Fruit fly (Drosophila melanogaster): ENCODE measurements around the gene IP3K1.

The IP3K1 gene

DNA sequence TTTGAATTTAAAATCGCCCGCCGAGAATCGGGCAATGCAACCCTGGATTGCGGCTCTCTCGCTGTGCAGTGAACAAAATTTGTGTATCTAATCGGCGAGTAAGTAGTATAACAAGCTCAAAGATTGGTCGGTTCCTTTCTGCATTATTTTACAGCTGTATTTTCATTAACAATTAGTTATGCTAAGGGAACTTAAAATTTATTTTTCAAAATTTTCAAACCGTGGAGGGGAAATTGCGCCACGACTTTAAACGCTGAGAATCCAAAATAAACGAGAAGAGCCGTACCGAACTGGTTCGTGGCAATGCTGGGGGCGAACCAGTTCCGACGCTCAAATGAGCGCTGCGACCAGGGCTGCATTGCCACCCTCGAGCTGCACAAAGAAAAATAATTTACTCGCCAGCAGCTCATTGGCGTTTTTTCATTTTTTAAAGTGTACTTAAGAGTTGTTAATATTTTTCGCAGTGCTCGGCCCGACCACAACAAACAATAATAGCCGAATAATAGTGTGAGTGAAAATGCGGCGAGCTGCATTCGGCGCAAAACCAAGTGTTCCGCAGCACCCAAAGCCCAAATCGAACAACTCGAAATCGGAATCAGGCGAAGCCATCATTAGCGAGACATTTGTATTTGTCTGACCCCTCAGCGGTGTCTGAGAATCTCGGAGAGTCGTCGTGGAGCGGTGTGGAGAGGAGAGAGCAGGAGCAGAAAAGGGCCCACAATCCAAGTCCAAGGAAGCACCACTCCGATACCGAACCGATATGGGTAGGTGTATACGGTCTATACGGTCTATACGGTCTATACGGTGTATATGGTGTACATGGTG is 24.0 kb upstream of the IP3K1 start, which contains the start of gene zf30C (continued):
- TF ChIP-seq mld (GFP tag; IDR thresholded peaks at IDR 0.05; ENCODE audit: partially characterized antibody): no peak
- no peak for TF ChIP-seq Hr39 (optimal IDR thresholded peaks at IDR 0.05)
- no peak for TF ChIP-seq kni (GFP tag; optimal IDR thresholded peaks at IDR 0.05)
- peak; percentile 84 for TF ChIP-seq CG16863 (GFP tag; optimal IDR thresholded peaks at IDR 0.05)
- peak; percentile 46 for TF ChIP-seq CG8281 (tag; optimal IDR thresholded peaks at IDR 0.05)
- peak; percentile 76 for TF ChIP-seq CG4854 (GFP tag; optimal IDR thresholded peaks at IDR 0.05)
- TF ChIP-seq CG12104 (GFP tag; optimal IDR thresholded peaks at IDR 0.05): peak; percentile 67
- TF ChIP-seq eyg (GFP tag; optimal IDR thresholded peaks at IDR 0.05): peak; percentile 90
- peak; percentile 78 for TF ChIP-seq CG30431 (GFP tag; optimal IDR thresholded peaks at IDR 0.05)
- peak; percentile 48; the same call in 1 of the 2 replicates for TF ChIP-seq Poxn (GFP tag; IDR thresholded peaks at IDR 0.05)
- TF ChIP-seq Doc2 (GFP tag; IDR thresholded peaks at IDR 0.05): 0 out of 2 replicates have a peak, but pooled peaks have one; percentile 53
- TF ChIP-seq ttk (GFP tag; IDR thresholded peaks at IDR 0.05): peak; percentile 84
- peak; percentile 82 for TF ChIP-seq CG12744 (GFP tag; optimal IDR thresholded peaks at IDR 0.05)
- peak; percentile 84 for TF ChIP-seq ranshi (GFP tag; IDR thresholded peaks at IDR 0.05)
- TF ChIP-seq Med (GFP tag): peak; percentile 99
- TF ChIP-seq ssp (GFP tag; IDR thresholded peaks at IDR 0.05): peak; percentile 70
- no peak for TF ChIP-seq TFAM (GFP tag; optimal IDR thresholded peaks at IDR 0.05)
- TF ChIP-seq knrl (GFP tag; IDR thresholded peaks at IDR 0.05; ENCODE audit: partially characterized antibody): peak; percentile 69
- peak; percentile 82 for TF ChIP-seq CG18011 (GFP tag; optimal IDR thresholded peaks at IDR 0.05)
- TF ChIP-seq CG15011 (GFP tag; optimal IDR thresholded peaks at IDR 0.05): peak; percentile 26
- TF ChIP-seq ac (GFP tag; optimal IDR thresholded peaks at IDR 0.05): no peak
- TF ChIP-seq amos (GFP tag; IDR thresholded peaks at IDR 0.05; ENCODE audit: partially characterized antibody): peak; percentile 68
- no peak for TF ChIP-seq usp (GFP tag; optimal IDR thresholded peaks at IDR 0.05)
- peak; percentile 68 for TF ChIP-seq Blimp-1 (GFP tag; optimal IDR thresholded peaks at IDR 0.05)
- TF ChIP-seq CG12155 (GFP tag; optimal IDR thresholded peaks at IDR 0.05): peak; percentile 100
- TF ChIP-seq twi (tag; optimal IDR thresholded peaks at IDR 0.05): peak; percentile 31
- peak; percentile 54; the same call in 1 of the 2 replicates for TF ChIP-seq CG10959 (GFP tag; IDR thresholded peaks at IDR 0.05)
- peak; percentile 61; the same call in 1 of the 2 replicates for TF ChIP-seq CG11696 (GFP tag; IDR thresholded peaks at IDR 0.05)
- peak; percentile 93 for TF ChIP-seq Rfx (GFP tag; IDR thresholded peaks at IDR 0.05)
- TF ChIP-seq Chrac-16 (GFP tag; optimal IDR thresholded peaks at IDR 0.05): peak; percentile 90
- TF ChIP-seq CG6813 (GFP tag; optimal IDR thresholded peaks at IDR 0.05): peak; percentile 77
- peak in 1 of 2 experiments; percentile 16 for TF ChIP-seq Hr78 (GFP tag; optimal IDR thresholded peaks at IDR 0.05)
- peak; percentile 97 for TF ChIP-seq sens (GFP tag)
- no peak for TF ChIP-seq Tbp (GFP tag; optimal IDR thresholded peaks at IDR 0.05)
- TF ChIP-seq toy (GFP tag; IDR thresholded peaks at IDR 0.05): 0 out of 2 replicates have a peak, but pooled peaks have one; percentile 39
- TF ChIP-seq Hsf (GFP tag; optimal IDR thresholded peaks at IDR 0.05): peak; percentile 95
- TF ChIP-seq CG9876 (GFP tag; optimal IDR thresholded peaks at IDR 0.05): peak; percentile 85
- TF ChIP-seq CG10366 (GFP tag; IDR thresholded peaks at IDR 0.05): peak; percentile 82
- peak; percentile 80 for TF ChIP-seq CG4404 (GFP tag; IDR thresholded peaks at IDR 0.05)
- TF ChIP-seq tin (GFP tag; optimal IDR thresholded peaks at IDR 0.05): peak; percentile 92
- TF ChIP-seq aop (GFP tag; IDR thresholded peaks at IDR 0.05): no peak; the same call in 1 of the 2 replicates
- peak; percentile 55; the same call in 1 of the 2 replicates for TF ChIP-seq dati (GFP tag; IDR thresholded peaks at IDR 0.05)
- peak; percentile 91 for TF ChIP-seq NFAT (GFP tag; IDR thresholded peaks at IDR 0.05)
- TF ChIP-seq fd3F (GFP tag; optimal IDR thresholded peaks at IDR 0.05): peak; percentile 60
- peak; percentile 95 for TF ChIP-seq chn (GFP tag; optimal IDR thresholded peaks at IDR 0.05)
- TF ChIP-seq Myb (GFP tag; optimal IDR thresholded peaks at IDR 0.05): peak; percentile 83
- TF ChIP-seq Rx (GFP tag; IDR thresholded peaks at IDR 0.05): peak; percentile 77
- peak; percentile 93 for TF ChIP-seq HLH54F (GFP tag; optimal IDR thresholded peaks at IDR 0.05)
- peak; percentile 71 for TF ChIP-seq CG7556 (GFP tag; optimal IDR thresholded peaks at IDR 0.05)
- TF ChIP-seq HLH3B (GFP tag; IDR thresholded peaks at IDR 0.05): peak; percentile 70
